Worm (Caenorhabditis elegans): ENCODE results near the gene exh-1.

The exh-1 gene

DNA sequence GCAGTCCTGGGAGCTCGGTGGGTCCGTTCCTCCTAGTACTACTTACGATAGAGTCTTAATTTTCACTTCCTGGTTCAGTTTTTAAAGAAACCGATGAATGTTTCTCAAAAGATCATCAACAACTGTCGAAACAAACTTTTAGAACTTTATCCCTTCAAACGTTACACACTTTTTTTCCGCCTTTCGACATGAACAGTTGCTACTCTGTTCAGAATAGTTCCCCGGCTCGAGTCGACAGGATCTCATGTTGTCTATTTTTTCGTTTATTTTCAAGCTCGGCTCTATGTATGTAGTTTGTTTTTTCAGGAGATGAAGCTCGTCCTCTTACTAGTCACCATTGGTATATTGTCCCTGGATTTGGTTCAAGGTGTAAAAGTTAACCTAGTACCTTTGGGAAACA is at the start of gene exh-1:
TSS of gene exh-1 (plus strand) at position 301 of the 400 bp plus-strand sequence.
- TF ChIP-seq snpc-4 (tag; optimal IDR thresholded peaks at IDR 0.05) (no peak), mdl-1 (tag; optimal IDR thresholded peaks at IDR 0.05) (no peak), isw-1 (GFP tag; IDR thresholded peaks at IDR 0.05) (no peak), ama-1 (optimal IDR thresholded peaks at IDR 0.05) (no peak), nhr-77 (tag; optimal IDR thresholded peaks at IDR 0.05) (no peak), nhr-237 (tag; optimal IDR thresholded peaks at IDR 0.05) (no peak), hlh-4 (tag; optimal IDR thresholded peaks at IDR 0.05) (no peak), nhr-12 (tag; optimal IDR thresholded peaks at IDR 0.05) (no peak), grh-1 (GFP tag; IDR thresholded peaks at IDR 0.05) (no peak), fkh-4 (tag; optimal IDR thresholded peaks at IDR 0.05; ENCODE audit: borderline replicate concordance) (no peak), lir-3 (tag; optimal IDR thresholded peaks at IDR 0.05; ENCODE audit: poor library complexity) (no peak), unc-62 (GFP tag; optimal IDR thresholded peaks at IDR 0.05) (no peak), unc-130 (tag; optimal IDR thresholded peaks at IDR 0.05) (no peak), fos-1 (tag; optimal IDR thresholded peaks at IDR 0.05) (no peak), hpl-2 (GFP tag; optimal IDR thresholded peaks at IDR 0.05) (no peak), efl-1 (optimal IDR thresholded peaks at IDR 0.05) (no peak), efl-1 (GFP tag; optimal IDR thresholded peaks at IDR 0.05 in 1 of 2) (no peak), aly-2 (tag; optimal IDR thresholded peaks at IDR 0.05) (no peak), nhr-11 (tag; optimal IDR thresholded peaks at IDR 0.05) (no peak), swsn-7 (tag; optimal IDR thresholded peaks at IDR 0.05) (no peak)

ce11 chrV:3107450-3107849 is 49.4 kb upstream of the exh-1 start, which contains the start of gene str-68:
Gene str-68, minus strand, starts transcription at chrV:3107550.
- TF ChIP-seq skn-1 (tag; optimal IDR thresholded peaks at IDR 0.05), result no peak
- TF ChIP-seq C04F5.9 (tag; optimal IDR thresholded peaks at IDR 0.05), result no peak
- TF ChIP-seq fkh-10 (GFP tag; optimal IDR thresholded peaks at IDR 0.05), result no peak
- no peak for TF ChIP-seq lsy-2 (tag; optimal IDR thresholded peaks at IDR 0.05)
- TF ChIP-seq efl-3 (GFP tag; optimal IDR thresholded peaks at IDR 0.05), result no peak
- TF ChIP-seq jun-1 (tag; optimal IDR thresholded peaks at IDR 0.05), result no peak
- TF ChIP-seq unc-62 (GFP tag; optimal IDR thresholded peaks at IDR 0.05), result no peak
- TF ChIP-seq swsn-7 (tag; optimal IDR thresholded peaks at IDR 0.05), result no peak
- no peak for TF ChIP-seq grh-1 (GFP tag; IDR thresholded peaks at IDR 0.05)
- no peak for TF ChIP-seq egl-13 (tag; optimal IDR thresholded peaks at IDR 0.05)
- no peak for TF ChIP-seq unc-98 (GFP tag; IDR thresholded peaks at IDR 0.05)
- TF ChIP-seq unc-86 (tag; optimal IDR thresholded peaks at IDR 0.05), result no peak
- TF ChIP-seq nhr-237 (tag; optimal IDR thresholded peaks at IDR 0.05), result no peak
- no peak for TF ChIP-seq pax-3 (tag; optimal IDR thresholded peaks at IDR 0.05)
- no peak for TF ChIP-seq ets-5 (GFP tag; IDR thresholded peaks at IDR 0.05)
- TF ChIP-seq snu-23 (GFP tag; optimal IDR thresholded peaks at IDR 0.05), result no peak
- no peak for TF ChIP-seq zag-1 (tag; optimal IDR thresholded peaks at IDR 0.05)
- TF ChIP-seq lin-14 (GFP tag; optimal IDR thresholded peaks at IDR 0.05), result no peak

- TF ChIP-seq fos-1 (tag; optimal IDR thresholded peaks at IDR 0.05) (no peak), ztf-4 (tag; optimal IDR thresholded peaks at IDR 0.05) (no peak), nhr-237 (tag; optimal IDR thresholded peaks at IDR 0.05) (no peak)
Measured at ce11 chrV:3112198-3112597, 44.7 kb upstream of the exh-1 start.

DNA sequence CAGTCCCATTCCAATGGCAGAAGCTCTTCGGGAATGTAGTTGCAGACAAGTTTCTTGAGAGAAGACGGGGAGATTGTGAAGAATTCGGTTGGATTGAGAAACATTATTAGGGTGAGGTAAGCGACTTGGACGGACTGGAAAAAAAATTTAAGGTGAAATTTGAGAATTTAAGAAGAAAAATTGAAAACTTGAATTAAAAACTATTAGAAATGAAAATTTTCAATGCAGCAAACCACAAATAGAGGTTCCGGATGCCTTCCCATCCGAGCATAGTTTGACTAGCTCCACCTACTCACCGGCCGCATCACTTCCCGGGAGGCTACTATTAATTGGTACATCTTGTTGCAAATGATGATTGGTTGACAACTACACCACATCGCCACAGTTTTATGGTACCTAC is 43.1 kb upstream of the exh-1 start, which contains the start of gene Y73C8C.8:
TSS of gene Y73C8C.8 (minus strand) at position 101 of the 400 bp plus-strand sequence.
- TF ChIP-seq ceh-8 (GFP tag; optimal IDR thresholded peaks at IDR 0.05) (no peak), unc-86 (tag; optimal IDR thresholded peaks at IDR 0.05) (no peak), rnt-1 (tag; optimal IDR thresholded peaks at IDR 0.05) (no peak), lir-3 (tag; optimal IDR thresholded peaks at IDR 0.05; ENCODE audit: poor library complexity) (no peak), mef-2 (tag; optimal IDR thresholded peaks at IDR 0.05) (no peak), irx-1 (tag; optimal IDR thresholded peaks at IDR 0.05) (no peak), efl-3 (GFP tag; optimal IDR thresholded peaks at IDR 0.05) (no peak), C04F5.9 (tag; optimal IDR thresholded peaks at IDR 0.05) (no peak), mab-9 (GFP tag; IDR thresholded peaks at IDR 0.05) (no peak), hlh-17 (GFP tag; optimal IDR thresholded peaks at IDR 0.05; ENCODE audit: borderline replicate concordance) (no peak), fos-1 (tag; optimal IDR thresholded peaks at IDR 0.05) (no peak), dsc-1 (tag; optimal IDR thresholded peaks at IDR 0.05) (no peak)
